Fruit fly (Drosophila melanogaster): ENCODE measurements around the gene Act5C.

DNA sequence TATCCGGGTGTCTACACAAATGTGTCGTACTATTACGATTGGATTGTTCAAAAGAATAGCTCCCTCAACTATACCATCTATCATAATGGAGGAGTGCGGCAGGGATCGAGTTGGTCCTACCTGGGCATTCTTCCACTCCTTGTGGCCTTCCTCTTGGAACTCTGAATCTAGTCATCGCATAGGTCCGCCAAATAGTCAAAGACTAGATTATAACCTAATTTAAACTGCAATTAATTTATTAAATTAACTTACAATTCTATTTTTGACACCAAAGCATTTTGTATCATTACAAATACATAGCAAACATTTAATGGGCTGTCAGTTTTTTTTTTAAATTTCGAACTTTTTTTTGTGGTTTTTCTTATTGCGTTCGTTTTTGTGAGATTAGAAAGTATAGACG, 49.3 kb downstream of the Act5C start, which contains the start of gene CG32755:
- TF ChIP-seq CG31224 (GFP tag; IDR thresholded peaks at IDR 0.05) (no peak), CG8290 (GFP tag; optimal IDR thresholded peaks at IDR 0.05) (no peak), CG8290 (tag; optimal IDR thresholded peaks at IDR 0.05) (no peak), Jarid2 (GFP tag; optimal IDR thresholded peaks at IDR 0.05) (no peak), CG32767 (GFP tag; IDR thresholded peaks at IDR 0.05) (no peak), seq (GFP tag; IDR thresholded peaks at IDR 0.05) (no peak), Mrtf (GFP tag; IDR thresholded peaks at IDR 0.05) (no peak), HLH54F (GFP tag; optimal IDR thresholded peaks at IDR 0.05) (no peak), ase (GFP tag; IDR thresholded peaks at IDR 0.05) (no peak), Blimp-1 (GFP tag; optimal IDR thresholded peaks at IDR 0.05) (no peak), grn (GFP tag; optimal IDR thresholded peaks at IDR 0.05) (no peak), cas (GFP tag; IDR thresholded peaks at IDR 0.05) (no peak)

Measured in whole organism, embryonic.